Fruit fly (Drosophila melanogaster) whole organism, embryonic: ENCODE measurements around the gene Hr96.
A peak's percentile ranks its signal among the peaks of the same experiment; 100 is the strongest.

Experiments used
- Bteb2 ChIP-seq: fragments of 200-800 bp; sonication (Bioruptor generic); optimal IDR thresholded peaks from 2 replicates; lab custom pipeline; 2016; ENCODE audit warnings: missing biosample characterization, missing genetic modification characterization
- CG1024 ChIP-seq: fragments of 200-800 bp; sonication (Bioruptor generic); IDR thresholded peaks from 2 replicates; pipeline ENCODE4 v1.3.6; 2022; ENCODE audit warnings: missing biosample characterization, missing genetic modification characterization
- CG12155 ChIP-seq: fragments of 200-800 bp; sonication (Bioruptor generic); optimal IDR thresholded peaks from 3 replicates; lab custom pipeline; 2016; ENCODE audit warnings: missing biosample characterization, missing genetic modification characterization
- CG12942 ChIP-seq: fragments of 200-800 bp; sonication (Bioruptor generic); optimal IDR thresholded peaks from 3 replicates; lab custom pipeline; 2016; ENCODE audit warnings: missing biosample characterization, missing genetic modification characterization
- CG13287 ChIP-seq: fragments of 200-800 bp; sonication (Bioruptor generic); IDR thresholded peaks from 2 replicates; pipeline ENCODE4 v1.3.6; 2022; ENCODE audit warnings: missing biosample characterization, missing genetic modification characterization; ENCODE audit not compliant: partially characterized antibody
- CG13775 ChIP-seq: fragments of 200-800 bp; sonication (Bioruptor generic); optimal IDR thresholded peaks from 3 replicates; lab custom pipeline; 2017; ENCODE audit warnings: missing biosample characterization, mild to moderate bottlenecking, missing genetic modification characterization
- CG14860 ChIP-seq: fragments of 200-800 bp; sonication (Bioruptor generic); IDR thresholded peaks from 3 replicates; pipeline ENCODE4 v1.3.6; 2022; ENCODE audit warnings: missing biosample characterization, missing genetic modification characterization; ENCODE audit not compliant: partially characterized antibody
- CG17186 ChIP-seq: fragments of 200-800 bp; sonication (Bioruptor generic); optimal IDR thresholded peaks from 3 replicates; lab custom pipeline; 2017; ENCODE audit warnings: missing biosample characterization, missing genetic modification reagents, missing genetic modification characterization
- CG17912 ChIP-seq: fragments of 200-800 bp; sonication (Bioruptor generic); optimal IDR thresholded peaks from 2 replicates; lab custom pipeline; 2018; ENCODE audit warnings: missing biosample characterization, mild to moderate bottlenecking, missing genetic modification characterization
- CG18599 ChIP-seq: fragments of 200-800 bp; sonication (Bioruptor generic); optimal IDR thresholded peaks from 3 replicates; lab custom pipeline; 2017; ENCODE audit warnings: missing biosample characterization, missing genetic modification characterization, mild to moderate bottlenecking, moderate library complexity, missing genetic modification reagents
- CG2678 ChIP-seq: fragments of 200-800 bp; sonication (Bioruptor generic); optimal IDR thresholded peaks from 3 replicates; lab custom pipeline; 2019; ENCODE audit warnings: missing biosample characterization, mild to moderate bottlenecking, missing genetic modification characterization, moderate library complexity
- CG30403 ChIP-seq: fragments of 200-800 bp; sonication (Bioruptor generic); optimal IDR thresholded peaks from 3 replicates; lab custom pipeline; 2016; ENCODE audit warnings: missing biosample characterization, missing genetic modification characterization
- CG31365 ChIP-seq: fragments of 200-800 bp; sonication (Bioruptor generic); optimal IDR thresholded peaks from 2 replicates; lab custom pipeline; 2018; ENCODE audit warnings: missing biosample characterization, mild to moderate bottlenecking, missing genetic modification characterization
- CG34376 ChIP-seq: fragments of 200-800 bp; sonication (Bioruptor generic); optimal IDR thresholded peaks from 2 replicates; lab custom pipeline; 2018; ENCODE audit warnings: missing biosample characterization, mild to moderate bottlenecking, missing genetic modification characterization
- CG7556 ChIP-seq: fragments of 200-800 bp; sonication (Bioruptor generic); optimal IDR thresholded peaks from 2 replicates; lab custom pipeline; 2017; ENCODE audit warnings: missing biosample characterization, mild to moderate bottlenecking, missing genetic modification characterization
- CG9609 ChIP-seq: fragments of 200-800 bp; sonication (Bioruptor generic); optimal IDR thresholded peaks from 3 replicates; lab custom pipeline; 2016; ENCODE audit warnings: missing biosample characterization, missing genetic modification characterization
- CrebB ChIP-seq: fragments of 200-800 bp; sonication (Bioruptor generic); optimal IDR thresholded peaks from 3 replicates; lab custom pipeline; 2018; ENCODE audit warnings: missing biosample characterization, mild to moderate bottlenecking, missing genetic modification characterization
- Elba2 ChIP-seq: fragments of 200-800 bp; sonication (Bioruptor generic); optimal IDR thresholded peaks from 3 replicates; lab custom pipeline; 2016; ENCODE audit warnings: missing biosample characterization, missing genetic modification characterization
- HLH4C ChIP-seq: fragments of 200-800 bp; sonication (Bioruptor generic); IDR thresholded peaks from 3 replicates; pipeline ENCODE4 v1.3.6; 2022; ENCODE audit warnings: missing biosample characterization, missing genetic modification characterization; ENCODE audit not compliant: partially characterized antibody
- HLH54F ChIP-seq: fragments of 200-800 bp; sonication (Bioruptor generic); optimal IDR thresholded peaks from 3 replicates; lab custom pipeline; 2016; ENCODE audit warnings: missing biosample characterization, missing genetic modification characterization
- HLHmδ ChIP-seq: fragments of 200-800 bp; sonication (Bioruptor generic); optimal IDR thresholded peaks from 2 replicates; lab custom pipeline; 2018; ENCODE audit warnings: missing biosample characterization, mild to moderate bottlenecking, missing genetic modification characterization, moderate library complexity
- Hand ChIP-seq: fragments of 200-800 bp; sonication (Bioruptor generic); optimal IDR thresholded peaks from 2 replicates; lab custom pipeline; 2017; ENCODE audit warnings: mild to moderate bottlenecking, missing biosample characterization, missing genetic modification reagents, missing genetic modification characterization
- Hmr ChIP-seq: fragments of 200-800 bp; sonication (Bioruptor generic); optimal IDR thresholded peaks from 3 replicates; lab custom pipeline; 2017; ENCODE audit warnings: mild to moderate bottlenecking, missing biosample characterization, missing genetic modification reagents, missing genetic modification characterization
- MTF-1 ChIP-seq: fragments of 200-800 bp; sonication (Bioruptor generic); optimal IDR thresholded peaks from 2 replicates; lab custom pipeline; 2018; ENCODE audit warnings: missing biosample characterization, mild to moderate bottlenecking, missing genetic modification characterization, borderline replicate concordance
- Med ChIP-seq: fragments of 200-800 bp; sonication (Bioruptor generic); peaks from one replicate; lab custom pipeline; 2016; ENCODE audit warnings: missing biosample characterization, missing genetic modification characterization, mild to moderate bottlenecking, inconsistent platforms, moderate library complexity
- PHDP ChIP-seq: fragments of 200-800 bp; sonication (Bioruptor generic); optimal IDR thresholded peaks from 3 replicates; lab custom pipeline; 2018; ENCODE audit warnings: missing biosample characterization, mild to moderate bottlenecking, missing genetic modification characterization, moderate library complexity
- Poxn ChIP-seq: fragments of 200-800 bp; sonication (Bioruptor generic); IDR thresholded peaks from 2 replicates; pipeline ENCODE4 v1.3.6; 2022; ENCODE audit warnings: missing biosample characterization, missing genetic modification characterization
- Scr ChIP-seq: fragments of 200-800 bp; sonication (Bioruptor generic); IDR thresholded peaks from 2 replicates; pipeline ENCODE4 v1.3.6; 2022; ENCODE audit warnings: missing biosample characterization, missing genetic modification characterization; ENCODE audit not compliant: partially characterized antibody
- Sin3A ChIP-seq: fragments of >200 bp; optimal IDR thresholded peaks from 2 replicates; lab custom pipeline; 2018
- Sox100B ChIP-seq: fragments of 200-800 bp; sonication (Bioruptor generic); optimal IDR thresholded peaks from 3 replicates; lab custom pipeline; 2018; ENCODE audit warnings: missing biosample characterization, mild to moderate bottlenecking, missing genetic modification characterization
- Stat92E ChIP-seq, 3 experiments: fragments of >200 bp in 2 of 3; fragments of 200-800 bp in 1 of 3; sonication (Bioruptor generic) in 1 of 3; optimal IDR thresholded peaks; 2 replicates each; lab custom pipeline; 2017 to 2019; ENCODE audit warnings: missing biosample characterization in 3 of 3, missing genetic modification characterization in 3 of 3, mild to moderate bottlenecking in 1 of 3, moderate library complexity in 1 of 3
- Xbp1 ChIP-seq: fragments of 200-800 bp; sonication (Bioruptor generic); optimal IDR thresholded peaks from 3 replicates; lab custom pipeline; 2016; ENCODE audit warnings: missing biosample characterization, mild to moderate bottlenecking, missing genetic modification characterization
- YL-1 ChIP-seq: fragments of 200-800 bp; sonication (Bioruptor generic); optimal IDR thresholded peaks from 3 replicates; lab custom pipeline; 2017; ENCODE audit warnings: missing biosample characterization, mild to moderate bottlenecking, missing genetic modification characterization
- ab ChIP-seq: fragments of 200-800 bp; sonication (Bioruptor generic); optimal IDR thresholded peaks from 2 replicates; lab custom pipeline; 2016; ENCODE audit warnings: missing biosample characterization, missing genetic modification characterization
- al ChIP-seq: fragments of 200-800 bp; sonication (Bioruptor generic); IDR thresholded peaks from 2 replicates; pipeline ENCODE4 v1.3.6; 2022; ENCODE audit warnings: missing biosample characterization, missing genetic modification characterization
- ato ChIP-seq: fragments of 200-800 bp; sonication (Bioruptor generic); IDR thresholded peaks from 2 replicates; pipeline ENCODE4 v1.3.6; 2022; ENCODE audit warnings: missing biosample characterization, missing genetic modification characterization; ENCODE audit not compliant: partially characterized antibody
- bbx ChIP-seq: fragments of 200-800 bp; sonication (Bioruptor generic); IDR thresholded peaks from 2 replicates; pipeline ENCODE4 v1.3.6; 2022; ENCODE audit warnings: missing biosample characterization, missing genetic modification characterization; ENCODE audit not compliant: partially characterized antibody
- cg ChIP-seq: fragments of 200-800 bp; sonication (Bioruptor generic); optimal IDR thresholded peaks from 3 replicates; lab custom pipeline; 2019; ENCODE audit warnings: missing biosample characterization, mild to moderate bottlenecking, missing genetic modification characterization, moderate library complexity
- chif ChIP-seq, 2 experiments: fragments of 200-800 bp; sonication (Bioruptor generic); optimal IDR thresholded peaks; 3 replicates each; lab custom pipeline; 2016; ENCODE audit warnings: missing biosample characterization in 2 of 2, missing genetic modification characterization in 2 of 2
- chinmo ChIP-seq: fragments of 200-800 bp; sonication (Bioruptor generic); IDR thresholded peaks from 4 replicates; pipeline ENCODE4 v1.3.6; 2022; ENCODE audit warnings: missing biosample characterization, missing genetic modification characterization; ENCODE audit not compliant: partially characterized antibody
- dpn ChIP-seq, 2 experiments: fragments of 200-800 bp; sonication (Bioruptor generic); optimal IDR thresholded peaks; 3 replicates each; lab custom pipeline; 2016; ENCODE audit warnings: missing biosample characterization in 2 of 2, missing genetic modification characterization in 2 of 2
- ewg ChIP-seq: fragments of 200-800 bp; sonication (Bioruptor generic); optimal IDR thresholded peaks from 3 replicates; lab custom pipeline; 2017; ENCODE audit warnings: mild to moderate bottlenecking, missing biosample characterization, missing genetic modification reagents, missing genetic modification characterization
- her ChIP-seq: fragments of 200-800 bp; sonication (Bioruptor generic); optimal IDR thresholded peaks from 2 replicates; lab custom pipeline; 2016; ENCODE audit warnings: missing biosample characterization, missing genetic modification characterization
- lmd ChIP-seq: fragments of 200-800 bp; sonication (Bioruptor generic); IDR thresholded peaks from 2 replicates; pipeline ENCODE4 v1.3.6; 2022; ENCODE audit warnings: missing biosample characterization, missing genetic modification characterization
- oc ChIP-seq: fragments of 200-800 bp; sonication (Bioruptor generic); optimal IDR thresholded peaks from 2 replicates; lab custom pipeline; 2018; ENCODE audit warnings: missing biosample characterization, mild to moderate bottlenecking, missing genetic modification characterization, moderate library complexity
- pnt ChIP-seq: fragments of 200-800 bp; sonication (Bioruptor generic); optimal IDR thresholded peaks from 3 replicates; lab custom pipeline; 2016; ENCODE audit warnings: missing biosample characterization, missing genetic modification characterization
- slbo ChIP-seq: fragments of 200-800 bp; sonication (Bioruptor generic); IDR thresholded peaks from 2 replicates; pipeline ENCODE4 v1.3.6; 2022; ENCODE audit warnings: missing biosample characterization, missing genetic modification characterization
- tna ChIP-seq: fragments of 200-800 bp; sonication (Bioruptor generic); IDR thresholded peaks from 2 replicates; pipeline ENCODE4 v1.3.6; 2022; ENCODE audit warnings: missing biosample characterization, missing genetic modification characterization; ENCODE audit not compliant: partially characterized antibody
- unpg ChIP-seq: fragments of 200-800 bp; sonication (Bioruptor generic); optimal IDR thresholded peaks from 3 replicates; lab custom pipeline; 2018; ENCODE audit warnings: missing biosample characterization, mild to moderate bottlenecking, missing genetic modification characterization, moderate library complexity

The Hr96 gene

DNA sequence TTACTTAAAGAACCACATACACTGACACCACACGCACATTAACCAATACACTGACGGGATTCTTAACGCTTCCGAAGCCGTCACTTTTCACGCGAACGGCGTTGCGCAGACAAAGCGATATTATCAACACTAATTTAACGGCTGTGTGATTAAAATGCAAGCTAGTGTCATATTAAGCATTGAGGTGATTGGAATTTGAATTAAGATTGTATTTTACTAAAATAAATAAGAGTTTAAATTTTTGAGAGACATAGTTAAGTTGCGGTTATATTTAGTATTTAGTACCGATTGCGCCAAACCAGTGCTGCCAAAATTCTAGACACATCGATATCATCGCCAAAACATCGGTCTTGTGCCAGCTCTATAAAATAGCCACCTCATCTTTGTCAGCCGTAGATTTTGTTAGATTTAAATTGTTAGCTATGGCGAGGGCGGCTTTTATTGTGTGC is 14.0 kb downstream of the Hr96 start, which contains the start of the genes Ythdf and bai (continued):
- TF ChIP-seq CG31365 (tag; lab: Kevin White, UChicago) (no peak), Elba2 (GFP tag; lab: Kevin White, UChicago) (no peak), tna (peak; percentile 72), Xbp1 (GFP tag; lab: Kevin White, UChicago) (peak; percentile 65), Bteb2 (GFP tag; lab: Kevin White, UChicago) (peak; percentile 53), cg (GFP tag; lab: Kevin White, UChicago) (peak; percentile 96), oc (tag; lab: Kevin White, UChicago) (no peak), PHDP (no peak), CG12155 (peak; percentile 63), HLH54F (peak; percentile 53), CG14860 (GFP tag; lab: Robert Waterston, UW) (peak; percentile 86), lmd (GFP tag; lab: Robert Waterston, UW) (no peak; the same call in 1 of the 2 replicates), Poxn (no peak), slbo (GFP tag; lab: Robert Waterston, UW) (peak; percentile 64; the same call in 1 of the 2 replicates), CG7556 (GFP tag; lab: Kevin White, UChicago) (no peak), MTF-1 (GFP tag; lab: Kevin White, UChicago) (no peak), CG30403 (GFP tag; lab: Kevin White, UChicago) (peak; percentile 64), Hand (GFP tag; lab: Kevin White, UChicago) (no peak), ewg (GFP tag; lab: Kevin White, UChicago) (peak; percentile 35), unpg (no peak), Sox100B (no peak), CG2678 (no peak), CG17186 (GFP tag; lab: Kevin White, UChicago) (peak; percentile 92), pnt (no peak), Stat92E (GFP tag; optimal IDR thresholded peaks at IDR 0.05; lab: Kevin White, UChicago) (no peak), CG18599 (GFP tag; lab: Kevin White, UChicago) (no peak), CG12942 (GFP tag; lab: Kevin White, UChicago) (peak; percentile 34), dpn (GFP tag; optimal IDR thresholded peaks at IDR 0.05; lab: Kevin White, UChicago) (peak; percentile 47 to 54), Sin3A (lab: Kevin White, UChicago) (peak; percentile 95), Hmr (no peak), CG9609 (peak; percentile 21), CG17912 (GFP tag; lab: Kevin White, UChicago) (no peak), ab (no peak), Scr (peak; percentile 91), CrebB (tag; lab: Kevin White, UChicago) (peak; percentile 46), chif (GFP tag; optimal IDR thresholded peaks at IDR 0.05; lab: Kevin White, UChicago) (peak in 1 of 2 experiments; percentile 18), YL-1 (GFP tag; lab: Kevin White, UChicago) (peak; percentile 88), ato (GFP tag; lab: Robert Waterston, UW) (peak; percentile 47; the same call in 1 of the 2 replicates), chinmo (GFP tag; lab: Robert Waterston, UW) (peak; percentile 57; the same call in 1 of the 4 replicates), HLHmδ (GFP tag; lab: Kevin White, UChicago) (no peak), Med (GFP tag; lab: Kevin White, UChicago) (peak; percentile 73), HLH4C (peak; percentile 80), CG1024 (no peak), CG13775 (GFP tag; lab: Kevin White, UChicago) (peak; percentile 46), CG34376 (GFP tag; lab: Kevin White, UChicago) (peak; percentile 13), CG13287 (peak; percentile 91), bbx (GFP tag; lab: Robert Waterston, UW) (peak; percentile 69), her (no peak), al (GFP tag; lab: Robert Waterston, UW) (no peak)
